Fruit fly (Drosophila melanogaster) S2 (cell line): ENCODE data around the gene Rpp20.

Experiments
- CG8478 ChIP-seq: fragments of >200 bp; optimal IDR thresholded peaks from 2 replicates; lab custom pipeline; 2018
- CTCF ChIP-seq, 2 experiments: fragments of >200 bp; optimal IDR thresholded peaks; 2 replicates each; lab custom pipeline; 2018

DNA sequence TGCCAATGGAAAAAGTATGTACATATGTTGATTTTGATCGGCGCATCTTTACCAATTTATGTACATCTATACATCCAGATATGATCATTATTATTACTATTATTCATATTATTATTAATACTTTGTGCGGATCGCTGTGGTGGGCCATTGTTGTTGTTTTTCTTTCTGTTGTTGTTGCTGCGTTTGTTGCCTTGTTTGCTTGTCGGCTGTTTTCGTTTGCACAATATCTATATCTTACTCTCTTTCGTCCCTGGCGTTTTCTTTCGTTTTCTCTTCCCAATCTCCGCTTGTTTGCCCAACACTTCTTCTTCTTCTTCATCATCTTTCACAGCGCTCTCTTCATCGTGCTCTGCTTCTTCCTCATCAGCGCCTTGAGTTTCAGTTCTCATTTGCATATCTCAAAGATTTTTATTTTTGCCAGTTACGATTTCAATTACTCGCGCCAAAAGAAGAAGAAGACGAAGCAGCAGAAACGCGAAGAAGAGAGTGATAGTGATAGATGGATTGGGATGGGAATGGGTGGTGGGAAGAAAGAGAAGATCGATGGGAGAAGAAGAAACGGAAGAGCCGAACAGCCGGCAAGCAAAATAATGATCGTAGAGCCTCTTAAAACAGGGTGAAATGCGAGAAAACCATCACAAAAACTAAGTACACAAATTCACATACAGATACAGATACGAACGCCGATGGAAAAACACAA is 43.8 kb downstream of the Rpp20 start:
- TF ChIP-seq CG8478 (lab: Kevin White, UChicago), result no peak
- TF ChIP-seq CTCF (optimal IDR thresholded peaks at IDR 0.05; lab: Kevin White, UChicago), result no peak
